Worm (Caenorhabditis elegans) whole organism, late embryonic: ENCODE results near the gene T28H11.7.
"Not testable (repeated sequence)": the region's sequence is repeated elsewhere in the genome, so short reads cannot be mapped to it uniquely, and the experiment has no call there.

Experiments
- C08G9.2 ChIP-seq: sonication (generic microtip); optimal IDR thresholded peaks from 2 replicates; lab custom pipeline; 2016; ENCODE audit warnings: mild to moderate bottlenecking, missing genetic modification characterization, moderate library complexity, missing compliant biosample characterization
- K02D7.2 ChIP-seq: sonication (generic microtip); optimal IDR thresholded peaks from 2 replicates; lab custom pipeline; 2017; ENCODE audit warnings: mild to moderate bottlenecking, missing genetic modification characterization, missing compliant biosample characterization
- K09A11.1 ChIP-seq: sonication (generic microtip); optimal IDR thresholded peaks from 2 replicates; lab custom pipeline; 2017; ENCODE audit warnings: antibody characterized with exemption, mild to moderate bottlenecking, missing genetic modification characterization, missing compliant biosample characterization; ENCODE audit not compliant: insufficient read depth
- T23F11.4 ChIP-seq: fragments of 200-800 bp; sonication (Bioruptor generic); optimal IDR thresholded peaks from 2 replicates; lab custom pipeline; 2018; ENCODE audit warnings: mild to moderate bottlenecking, missing genetic modification characterization, missing compliant biosample characterization
- Y22D7AL.16 ChIP-seq: sonication (generic microtip); optimal IDR thresholded peaks from 2 replicates; lab custom pipeline; 2016; ENCODE audit warnings: missing genetic modification characterization, missing compliant biosample characterization
- ahr-1 ChIP-seq: sonication (generic microtip); optimal IDR thresholded peaks from 2 replicates; lab custom pipeline; 2016; ENCODE audit warnings: missing genetic modification characterization, missing compliant biosample characterization
- ama-1 ChIP-seq: fragments of 150-350 bp; optimal IDR thresholded peaks from 2 replicates; lab custom pipeline; 2014
- ceh-14 ChIP-seq: sonication (generic microtip); optimal IDR thresholded peaks from 2 replicates; lab custom pipeline; 2016; ENCODE audit warnings: missing genotype, missing genetic modification characterization, missing compliant biosample characterization
- ceh-18 ChIP-seq: sonication (generic microtip); optimal IDR thresholded peaks from 2 replicates; lab custom pipeline; 2016; ENCODE audit warnings: missing genetic modification characterization, missing compliant biosample characterization
- ceh-19 ChIP-seq: fragments of 200-800 bp; sonication (Bioruptor generic); optimal IDR thresholded peaks from 2 replicates; lab custom pipeline; 2018; ENCODE audit warnings: mild to moderate bottlenecking, missing genetic modification characterization, missing compliant biosample characterization
- ceh-30 ChIP-seq: fragments of 150-350 bp; optimal IDR thresholded peaks from 2 replicates; lab custom pipeline; 2014; ENCODE audit warnings: missing biosample characterization, missing genetic modification characterization
- ceh-34 ChIP-seq: sonication (generic microtip); optimal IDR thresholded peaks from 2 replicates; lab custom pipeline; 2016; ENCODE audit warnings: mild to moderate bottlenecking, missing genetic modification characterization, missing compliant biosample characterization
- che-1 ChIP-seq: sonication (generic microtip); optimal IDR thresholded peaks from 2 replicates; lab custom pipeline; 2016; ENCODE audit warnings: mild to moderate bottlenecking, missing genetic modification characterization, missing compliant biosample characterization
- dmd-4 ChIP-seq: sonication (generic microtip); optimal IDR thresholded peaks from 2 replicates; lab custom pipeline; 2016; ENCODE audit warnings: borderline replicate concordance, missing genetic modification characterization, missing compliant biosample characterization
- dve-1 ChIP-seq: sonication (generic microtip); optimal IDR thresholded peaks from 2 replicates; lab custom pipeline; 2017; ENCODE audit warnings: antibody characterized with exemption, mild to moderate bottlenecking, missing genetic modification characterization, missing compliant biosample characterization
- elt-2 ChIP-seq: sonication (generic microtip); optimal IDR thresholded peaks from 2 replicates; lab custom pipeline; 2016; ENCODE audit warnings: missing genetic modification reagents, missing genetic modification characterization, missing compliant biosample characterization
- elt-4 ChIP-seq: sonication (generic microtip); optimal IDR thresholded peaks from 2 replicates; lab custom pipeline; 2016; ENCODE audit warnings: missing genetic modification characterization, missing compliant biosample characterization
- eyg-1 ChIP-seq: sonication (generic microtip); optimal IDR thresholded peaks from 2 replicates; lab custom pipeline; 2016; ENCODE audit warnings: missing genotype, missing genetic modification characterization, missing compliant biosample characterization
- fax-1 ChIP-seq: sonication (generic microtip); optimal IDR thresholded peaks from 2 replicates; lab custom pipeline; 2016; ENCODE audit warnings: missing genotype, missing genetic modification characterization, missing compliant biosample characterization
- fkh-10 ChIP-seq: fragments of 150-350 bp; optimal IDR thresholded peaks from 2 replicates; lab custom pipeline; 2014; ENCODE audit warnings: missing biosample characterization, missing genetic modification reagents, missing genetic modification characterization
- fkh-6 ChIP-seq: sonication (generic microtip); optimal IDR thresholded peaks from 2 replicates; lab custom pipeline; 2016; ENCODE audit warnings: missing genetic modification characterization, missing compliant biosample characterization
- hlh-15 ChIP-seq: sonication (generic microtip); optimal IDR thresholded peaks from 2 replicates; lab custom pipeline; 2016; ENCODE audit warnings: missing genetic modification characterization, missing compliant biosample characterization
- hlh-8 ChIP-seq: sonication (generic microtip); optimal IDR thresholded peaks from 2 replicates; lab custom pipeline; 2016; ENCODE audit warnings: missing genotype, missing genetic modification characterization, missing compliant biosample characterization
- lin-11 ChIP-seq: fragments of 200-800 bp; sonication (Bioruptor generic); optimal IDR thresholded peaks from 2 replicates; lab custom pipeline; 2018; ENCODE audit warnings: mild to moderate bottlenecking, missing genetic modification characterization, missing compliant biosample characterization
- mec-3 ChIP-seq: sonication (generic microtip); optimal IDR thresholded peaks from 2 replicates; lab custom pipeline; 2016; ENCODE audit warnings: borderline replicate concordance, missing genetic modification characterization, missing compliant biosample characterization
- nfya-1 ChIP-seq: sonication (generic microtip); optimal IDR thresholded peaks from 2 replicates; lab custom pipeline; 2017; ENCODE audit warnings: missing genetic modification characterization, mild to moderate bottlenecking, missing compliant biosample characterization, antibody characterized with exemption, moderate library complexity
- npax-4 ChIP-seq: sonication (generic microtip); optimal IDR thresholded peaks from 2 replicates; lab custom pipeline; 2016; ENCODE audit warnings: missing genetic modification characterization, missing compliant biosample characterization
- pag-3 ChIP-seq: sonication (generic microtip); optimal IDR thresholded peaks from 2 replicates; lab custom pipeline; 2016; ENCODE audit warnings: missing compliant biosample characterization, missing genetic modification characterization, borderline replicate concordance
- pat-9 ChIP-seq: fragments of 200-800 bp; sonication (Bioruptor generic); optimal IDR thresholded peaks from 2 replicates; lab custom pipeline; 2018; ENCODE audit warnings: mild to moderate bottlenecking, missing genetic modification characterization, moderate library complexity, missing compliant biosample characterization
- pha-2 ChIP-seq: sonication (generic microtip); optimal IDR thresholded peaks from 2 replicates; lab custom pipeline; 2017; ENCODE audit warnings: mild to moderate bottlenecking, missing genetic modification characterization, missing compliant biosample characterization
- pha-4 ChIP-seq: fragments of 150-350 bp; optimal IDR thresholded peaks from 2 replicates; lab custom pipeline; 2018; ENCODE audit warnings: missing biosample characterization, missing genetic modification reagents, missing genetic modification characterization
- pros-1 ChIP-seq: fragments of 150-350 bp; optimal IDR thresholded peaks from 2 replicates; lab custom pipeline; 2014; ENCODE audit warnings: missing biosample characterization, missing genetic modification reagents, missing genetic modification characterization
- ref-2 ChIP-seq: sonication (generic microtip); optimal IDR thresholded peaks from 2 replicates; lab custom pipeline; 2016; ENCODE audit warnings: missing genetic modification characterization, missing compliant biosample characterization
- rnt-1 ChIP-seq: sonication (generic microtip); optimal IDR thresholded peaks from 2 replicates; lab custom pipeline; 2016; ENCODE audit warnings: missing genetic modification characterization, missing compliant biosample characterization
- sdc-2 ChIP-seq: sonication (generic microtip); optimal IDR thresholded peaks from 2 replicates; lab custom pipeline; 2016; ENCODE audit warnings: missing genotype, missing genetic modification characterization, missing compliant biosample characterization
- sox-4 ChIP-seq: sonication (generic microtip); optimal IDR thresholded peaks from 2 replicates; lab custom pipeline; 2017; ENCODE audit warnings: mild to moderate bottlenecking, missing genetic modification characterization, inconsistent platforms, missing compliant biosample characterization
- syd-9 ChIP-seq: sonication (generic microtip); optimal IDR thresholded peaks from 2 replicates; lab custom pipeline; 2016; ENCODE audit warnings: mild to moderate bottlenecking, missing genetic modification characterization, moderate library complexity, missing compliant biosample characterization
- tbx-2 ChIP-seq: sonication (generic microtip); optimal IDR thresholded peaks from 2 replicates; lab custom pipeline; 2016; ENCODE audit warnings: missing genetic modification characterization, missing compliant biosample characterization
- ttx-3 ChIP-seq: sonication (generic microtip); optimal IDR thresholded peaks from 2 replicates; lab custom pipeline; 2016; ENCODE audit warnings: missing genetic modification reagents, missing genetic modification characterization, missing compliant biosample characterization
- zip-5 ChIP-seq: sonication (generic microtip); optimal IDR thresholded peaks from 2 replicates; lab custom pipeline; 2016; ENCODE audit warnings: missing genetic modification characterization, missing compliant biosample characterization
- ztf-16 ChIP-seq: sonication (generic microtip); optimal IDR thresholded peaks from 2 replicates; lab custom pipeline; 2017; ENCODE audit warnings: missing genetic modification characterization, missing compliant biosample characterization

The T28H11.7 gene

DNA sequence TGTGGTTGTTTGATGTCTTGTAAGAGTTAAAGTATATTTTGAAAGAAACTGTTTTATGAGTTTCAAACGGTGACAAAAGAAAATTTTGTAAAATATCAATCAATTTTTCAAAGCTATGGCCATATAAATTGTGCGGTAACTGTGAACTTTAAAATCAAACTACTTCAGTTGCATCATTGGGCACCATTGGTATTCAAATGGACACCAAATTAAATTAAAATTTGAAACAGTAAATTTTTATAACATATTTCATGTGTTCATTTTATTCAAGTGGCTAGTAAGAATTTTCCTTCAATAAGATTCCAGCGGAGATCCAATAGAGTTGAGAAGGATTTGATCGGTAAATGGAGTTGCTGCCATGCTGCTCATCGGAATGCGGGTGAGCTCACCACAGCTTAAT, 14.4 kb upstream of the T28H11.7 start:
- no peak for TF ChIP-seq ceh-19 (GFP tag; lab: Kevin White, UChicago)
- TF ChIP-seq ref-2 (tag; lab: Kevin White, UChicago), result no peak

DNA sequence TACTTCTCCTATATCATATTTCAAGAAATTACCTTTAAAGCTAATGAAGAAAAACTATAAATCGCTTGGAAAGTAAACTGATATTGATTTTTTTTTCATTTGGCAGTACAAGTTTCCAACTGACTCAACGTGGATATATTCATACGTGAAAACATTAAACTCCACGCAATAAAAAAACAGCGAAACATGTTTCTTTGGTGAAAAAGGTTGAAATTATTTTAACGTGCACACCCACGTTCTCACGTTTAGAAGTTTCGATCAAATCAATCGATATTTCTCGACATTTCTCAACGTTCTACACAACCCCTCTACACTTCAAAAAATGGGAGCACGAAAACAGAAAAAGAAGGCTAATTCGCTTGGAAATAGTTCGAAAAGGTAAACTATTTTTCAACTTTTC, 12.0 kb upstream of the T28H11.7 start, which contains the start of the genes best-6 and C09B9.2:
TSS of gene best-6 (minus strand) at position 101 of the 400 bp plus-strand sequence.
TSS of gene C09B9.2 (plus strand) at position 314 of the 400 bp plus-strand sequence.
- TF ChIP-seq eyg-1 (tag; lab: Kevin White, UChicago), result no peak
- TF ChIP-seq elt-4 (tag; lab: Kevin White, UChicago), result no peak
- TF ChIP-seq ceh-30 (tag; lab: Kevin White, UChicago), result no peak
- TF ChIP-seq fkh-10 (GFP tag; lab: Kevin White, UChicago), result no peak
- TF ChIP-seq K09A11.1 (tag; lab: Kevin White, UChicago), result no peak
- no peak for TF ChIP-seq syd-9 (tag; lab: Kevin White, UChicago)
- no peak for TF ChIP-seq ref-2 (tag; lab: Kevin White, UChicago)
- TF ChIP-seq, all 69 proteins: peak for 0

DNA sequence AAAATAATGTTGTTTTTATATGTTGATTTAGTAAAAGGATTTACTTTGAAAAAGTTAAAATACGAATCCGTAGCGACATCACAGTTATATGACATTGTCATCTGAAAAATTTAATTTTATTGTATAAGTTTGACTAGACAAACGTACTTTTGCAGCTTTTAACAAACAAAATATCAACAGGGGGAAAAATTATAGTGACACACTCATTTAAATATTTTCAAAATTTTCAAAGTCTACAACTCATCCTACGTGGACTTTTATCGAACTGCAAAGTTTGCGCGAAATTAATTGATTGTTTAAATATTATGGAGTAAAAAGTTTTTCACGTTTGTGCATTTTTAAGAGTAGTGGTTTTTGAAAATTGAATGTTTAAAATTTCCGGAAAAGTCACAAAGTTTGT, 8.7 kb upstream of the T28H11.7 start, which contains the start of gene C09B9.85:
TSS of gene C09B9.85 (minus strand) at position 101 of the 400 bp plus-strand sequence.
- TF ChIP-seq ceh-30 (tag; lab: Kevin White, UChicago) (no peak), ceh-14 (tag; lab: Kevin White, UChicago) (no peak), T23F11.4 (GFP tag; lab: Kevin White, UChicago) (no peak), ceh-18 (tag; lab: Kevin White, UChicago) (no peak), fkh-6 (tag; lab: Kevin White, UChicago) (no peak), hlh-15 (tag; lab: Kevin White, UChicago) (no peak), fax-1 (tag; lab: Kevin White, UChicago) (no peak), pha-2 (tag; lab: Kevin White, UChicago) (no peak), sdc-2 (tag; lab: Kevin White, UChicago) (no peak), hlh-8 (no peak), pha-4 (tag; lab: Kevin White, UChicago) (no peak), ahr-1 (no peak), pag-3 (tag; lab: Kevin White, UChicago) (no peak), ama-1 (lab: Kevin White, UChicago) (no peak)

DNA sequence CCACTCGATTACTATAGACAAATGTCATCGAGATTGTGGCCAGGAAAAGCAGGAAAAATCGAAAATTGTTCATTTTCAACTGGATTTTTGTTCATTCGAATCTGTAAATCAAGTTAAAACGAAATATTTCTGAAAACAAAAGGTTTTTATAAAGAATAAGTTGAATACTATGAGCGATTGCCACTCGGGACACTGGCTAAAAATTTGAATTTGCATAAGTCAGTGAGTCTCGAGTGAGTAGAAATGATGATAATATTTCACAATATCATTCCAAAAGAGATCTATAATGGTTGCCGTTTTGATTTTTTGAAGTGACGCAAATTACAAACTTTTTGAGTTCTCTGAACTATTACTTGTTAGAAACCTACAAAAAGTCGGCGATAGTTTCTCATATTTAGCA, 3.6 kb upstream of the T28H11.7 start, which contains the start of gene T28H11.8:
TSS of gene T28H11.8 (minus strand) at position 101 of the 400 bp plus-strand sequence.
- no peak for TF ChIP-seq hlh-15 (tag; lab: Kevin White, UChicago)
- TF ChIP-seq fkh-6 (tag; lab: Kevin White, UChicago), result no peak
- TF ChIP-seq nfya-1 (tag; lab: Kevin White, UChicago), result no peak
- TF ChIP-seq zip-5 (tag; lab: Kevin White, UChicago), result no peak
- no peak for TF ChIP-seq ztf-16 (tag; lab: Kevin White, UChicago)
- no peak for TF ChIP-seq K02D7.2
- no peak for TF ChIP-seq dve-1 (tag; lab: Kevin White, UChicago)
- TF ChIP-seq rnt-1 (tag; lab: Kevin White, UChicago), result no peak
- TF ChIP-seq Y22D7AL.16 (tag; lab: Kevin White, UChicago), result no peak

DNA sequence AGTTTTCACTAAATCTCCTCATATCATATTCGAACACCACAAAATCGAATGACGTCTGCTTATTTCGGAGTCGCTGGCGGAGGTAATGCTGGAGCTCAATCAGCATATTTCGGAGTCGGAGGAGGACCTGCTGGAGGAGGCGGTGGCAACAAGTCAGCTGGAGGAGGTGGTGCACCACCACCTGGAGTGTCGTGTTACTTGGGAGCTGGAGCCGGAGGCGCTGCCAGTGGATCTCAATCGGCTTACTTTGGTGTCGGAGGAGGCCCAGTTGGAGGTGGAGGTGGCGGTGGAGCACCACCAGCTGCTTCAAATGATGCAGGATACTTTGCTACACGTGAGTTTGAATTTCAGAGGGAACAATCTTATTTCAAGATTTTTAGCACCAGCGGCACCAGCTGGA, 514 bp downstream of the T28H11.7 start, which contains the start of gene ssq-4:
TSS of gene ssq-4 (plus strand) at position 19 of the 400 bp plus-strand sequence.
- TF ChIP-seq ceh-34, rnt-1, C08G9.2 (tag; lab: Kevin White, UChicago): not testable (repeated sequence)

DNA sequence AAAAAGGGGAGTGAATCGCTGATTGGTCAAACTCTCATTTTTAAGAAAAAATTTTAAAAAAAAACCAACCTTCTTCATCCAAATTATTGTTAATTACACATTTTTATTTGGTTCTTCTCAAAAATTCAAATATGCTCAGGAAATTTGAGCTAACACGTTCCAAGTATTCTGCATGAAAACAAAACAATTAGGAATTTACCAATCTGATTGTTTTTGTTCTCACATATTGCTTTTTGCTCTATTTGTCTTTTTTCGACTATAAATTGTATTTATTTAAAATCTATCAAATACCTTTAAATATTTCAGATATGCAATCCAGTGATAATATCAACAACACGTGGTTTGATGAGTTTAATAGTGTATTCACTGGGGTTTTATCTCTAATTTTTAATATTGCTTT, 4.7 kb downstream of the T28H11.7 start, which contains the start of gene srm-1:
TSS of gene srm-1 (plus strand) at position 301 of the 400 bp plus-strand sequence.
- no peak for TF ChIP-seq ceh-19 (GFP tag; lab: Kevin White, UChicago)
- no peak for TF ChIP-seq pat-9
- TF ChIP-seq fkh-10 (GFP tag; lab: Kevin White, UChicago), result no peak
- no peak for TF ChIP-seq fkh-6 (tag; lab: Kevin White, UChicago)
- TF ChIP-seq dmd-4 (tag; lab: Kevin White, UChicago), result no peak
- no peak for TF ChIP-seq che-1 (tag; lab: Kevin White, UChicago)
- no peak for TF ChIP-seq mec-3
- no peak for TF ChIP-seq sox-4
- TF ChIP-seq ttx-3, result no peak
- no peak for TF ChIP-seq lin-11 (tag; lab: Kevin White, UChicago)
- no peak for TF ChIP-seq tbx-2 (tag; lab: Kevin White, UChicago)
- no peak for TF ChIP-seq fax-1 (tag; lab: Kevin White, UChicago)
- no peak for TF ChIP-seq elt-2 (tag; lab: Kevin White, UChicago)
- TF ChIP-seq zip-5 (tag; lab: Kevin White, UChicago), result no peak
- TF ChIP-seq pros-1 (tag; lab: Kevin White, UChicago), result no peak
- no peak for TF ChIP-seq pha-4 (tag; lab: Kevin White, UChicago)
- no peak for TF ChIP-seq hlh-15 (tag; lab: Kevin White, UChicago)
- no peak for TF ChIP-seq npax-4 (tag; lab: Kevin White, UChicago)
